Fruit fly (Drosophila melanogaster) whole organism, embryonic: ENCODE data around the gene wtrw.

ENCODE experiments used
- BEAF-32 ChIP-seq: fragments of 200-800 bp; sonication (Bioruptor generic); optimal IDR thresholded peaks from 3 replicates; lab custom pipeline; 2017; ENCODE audit warnings: missing biosample characterization, missing genetic modification characterization, mild to moderate bottlenecking, moderate library complexity, missing genetic modification reagents
- CG10267 ChIP-seq: fragments of 200-800 bp; sonication (Bioruptor generic); optimal IDR thresholded peaks from 2 replicates; lab custom pipeline; 2018; ENCODE audit warnings: missing biosample characterization, mild to moderate bottlenecking, missing genetic modification characterization, moderate library complexity
- CG12071 ChIP-seq: fragments of 200-800 bp; sonication (Bioruptor generic); optimal IDR thresholded peaks from 3 replicates; lab custom pipeline; 2018; ENCODE audit warnings: missing biosample characterization, mild to moderate bottlenecking, missing genetic modification characterization
- CG12236 ChIP-seq: fragments of 200-800 bp; sonication (Bioruptor generic); optimal IDR thresholded peaks from 2 replicates; lab custom pipeline; 2016; ENCODE audit warnings: missing biosample characterization, missing genetic modification characterization
- CG1647 ChIP-seq: fragments of 200-800 bp; sonication (Bioruptor generic); optimal IDR thresholded peaks from 3 replicates; lab custom pipeline; 2016; ENCODE audit warnings: missing biosample characterization, missing genetic modification characterization
- CG16813 ChIP-seq: fragments of 200-800 bp; sonication (Bioruptor generic); IDR thresholded peaks from 3 replicates; pipeline ENCODE4 v1.3.6; 2022; ENCODE audit warnings: missing biosample characterization, missing genetic modification characterization; ENCODE audit not compliant: partially characterized antibody
- CG17385 ChIP-seq: fragments of 200-800 bp; sonication (Bioruptor generic); optimal IDR thresholded peaks from 3 replicates; lab custom pipeline; 2018; ENCODE audit warnings: missing biosample characterization, mild to moderate bottlenecking, missing genetic modification characterization
- CG18476 ChIP-seq: fragments of 200-800 bp; sonication (Bioruptor generic); optimal IDR thresholded peaks from 2 replicates; lab custom pipeline; 2016; ENCODE audit warnings: missing biosample characterization, mild to moderate bottlenecking, missing genetic modification characterization
- CG32772 ChIP-seq: fragments of 200-800 bp; sonication (Bioruptor generic); IDR thresholded peaks from 2 replicates; pipeline ENCODE4 v1.3.6; 2022; ENCODE audit warnings: missing biosample characterization, missing genetic modification characterization
- CG34422 ChIP-seq: fragments of 200-800 bp; sonication (Bioruptor generic); IDR thresholded peaks from 3 replicates; pipeline ENCODE4 v1.3.6; 2022; ENCODE audit warnings: missing biosample characterization, missing genetic modification characterization
- CG4404 ChIP-seq: fragments of 200-800 bp; sonication (Bioruptor generic); IDR thresholded peaks from 2 replicates; pipeline ENCODE4 v1.3.6; 2022; ENCODE audit warnings: missing biosample characterization, missing genetic modification characterization
- CG6254 ChIP-seq: fragments of 200-800 bp; sonication (Bioruptor generic); optimal IDR thresholded peaks from 3 replicates; lab custom pipeline; 2017; ENCODE audit warnings: mild to moderate bottlenecking, missing biosample characterization, missing genetic modification reagents, missing genetic modification characterization
- CG6791 ChIP-seq: fragments of 200-800 bp; sonication (Bioruptor generic); IDR thresholded peaks from 3 replicates; pipeline ENCODE4 v1.3.6; 2022; ENCODE audit warnings: missing biosample characterization, missing genetic modification characterization; ENCODE audit not compliant: partially characterized antibody
- CG9215 ChIP-seq: fragments of 200-800 bp; sonication (Bioruptor generic); IDR thresholded peaks from 2 replicates; pipeline ENCODE4 v1.3.6; 2022; ENCODE audit warnings: missing biosample characterization, missing genetic modification characterization
- CG9609 ChIP-seq: fragments of 200-800 bp; sonication (Bioruptor generic); optimal IDR thresholded peaks from 3 replicates; lab custom pipeline; 2016; ENCODE audit warnings: missing biosample characterization, missing genetic modification characterization
- CrebB ChIP-seq: fragments of 200-800 bp; sonication (Bioruptor generic); optimal IDR thresholded peaks from 3 replicates; lab custom pipeline; 2018; ENCODE audit warnings: missing biosample characterization, mild to moderate bottlenecking, missing genetic modification characterization
- Elba2 ChIP-seq: fragments of 200-800 bp; sonication (Bioruptor generic); optimal IDR thresholded peaks from 3 replicates; lab custom pipeline; 2016; ENCODE audit warnings: missing biosample characterization, missing genetic modification characterization
- Ets97D ChIP-seq: fragments of 200-800 bp; sonication (Bioruptor generic); optimal IDR thresholded peaks from 3 replicates; lab custom pipeline; 2016; ENCODE audit warnings: missing biosample characterization, missing genetic modification characterization
- HLH54F ChIP-seq: fragments of 200-800 bp; sonication (Bioruptor generic); optimal IDR thresholded peaks from 3 replicates; lab custom pipeline; 2016; ENCODE audit warnings: missing biosample characterization, missing genetic modification characterization
- Hmr ChIP-seq: fragments of 200-800 bp; sonication (Bioruptor generic); optimal IDR thresholded peaks from 3 replicates; lab custom pipeline; 2017; ENCODE audit warnings: mild to moderate bottlenecking, missing biosample characterization, missing genetic modification reagents, missing genetic modification characterization
- Hr39 ChIP-seq: fragments of >200 bp; optimal IDR thresholded peaks from 2 replicates; lab custom pipeline; 2017
- MBD-R2 ChIP-seq: fragments of 200-800 bp; sonication (Bioruptor generic); IDR thresholded peaks from 2 replicates; pipeline ENCODE4 v1.3.6; 2022; ENCODE audit warnings: missing biosample characterization, missing genetic modification characterization
- NK7.1 ChIP-seq: fragments of 200-800 bp; sonication (Bioruptor generic); optimal IDR thresholded peaks from 3 replicates; lab custom pipeline; 2016; ENCODE audit warnings: missing biosample characterization, missing genetic modification characterization
- Nf-YA ChIP-seq: fragments of 200-800 bp; sonication (Bioruptor generic); IDR thresholded peaks from 2 replicates; pipeline ENCODE4 v1.3.6; 2022; ENCODE audit warnings: missing biosample characterization, missing genetic modification characterization
- Sin3A ChIP-seq: fragments of >200 bp; optimal IDR thresholded peaks from 2 replicates; lab custom pipeline; 2018
- Stat92E ChIP-seq, 3 experiments: fragments of >200 bp in 2 of 3; fragments of 200-800 bp in 1 of 3; sonication (Bioruptor generic) in 1 of 3; optimal IDR thresholded peaks; 2 replicates each; lab custom pipeline; 2017 to 2019; ENCODE audit warnings: missing biosample characterization in 3 of 3, missing genetic modification characterization in 3 of 3, mild to moderate bottlenecking in 1 of 3, moderate library complexity in 1 of 3
- Tbp ChIP-seq: fragments of >200 bp; optimal IDR thresholded peaks from 2 replicates; lab custom pipeline; 2018; ENCODE audit warnings: missing biosample characterization, missing genetic modification characterization
- amos ChIP-seq: fragments of 200-800 bp; sonication (Bioruptor generic); IDR thresholded peaks from 2 replicates; pipeline ENCODE4 v1.3.6; 2022; ENCODE audit warnings: missing biosample characterization, missing genetic modification characterization; ENCODE audit not compliant: partially characterized antibody
- chinmo ChIP-seq: fragments of 200-800 bp; sonication (Bioruptor generic); IDR thresholded peaks from 4 replicates; pipeline ENCODE4 v1.3.6; 2022; ENCODE audit warnings: missing biosample characterization, missing genetic modification characterization; ENCODE audit not compliant: partially characterized antibody
- crp ChIP-seq, 2 experiments: fragments of 200-800 bp; sonication (Bioruptor generic); optimal IDR thresholded peaks; 2 replicates in 1 of 2; 3 replicates in 1 of 2; lab custom pipeline; 2017; ENCODE audit warnings: missing biosample characterization in 2 of 2, missing genetic modification characterization in 2 of 2, mild to moderate bottlenecking in 1 of 2, moderate library complexity in 1 of 2
- dm ChIP-seq: fragments of 200-800 bp; sonication (Bioruptor generic); optimal IDR thresholded peaks from 3 replicates; lab custom pipeline; 2016; ENCODE audit warnings: missing biosample characterization, missing genetic modification characterization
- dpn ChIP-seq, 2 experiments: fragments of 200-800 bp; sonication (Bioruptor generic); optimal IDR thresholded peaks; 3 replicates each; lab custom pipeline; 2016; ENCODE audit warnings: missing biosample characterization in 2 of 2, missing genetic modification characterization in 2 of 2
- en ChIP-seq: fragments of 200-800 bp; sonication (Bioruptor generic); optimal IDR thresholded peaks from 2 replicates; lab custom pipeline; 2016; ENCODE audit warnings: missing biosample characterization, missing genetic modification characterization
- fu2 ChIP-seq: fragments of 200-800 bp; sonication (Bioruptor generic); optimal IDR thresholded peaks from 2 replicates; lab custom pipeline; 2016; ENCODE audit warnings: missing biosample characterization, missing genetic modification characterization
- jigr1 ChIP-seq: fragments of 200-800 bp; sonication (Bioruptor generic); IDR thresholded peaks from 3 replicates; pipeline ENCODE4 v1.3.6; 2022; ENCODE audit warnings: missing biosample characterization, missing genetic modification characterization
- lbe ChIP-seq: fragments of 200-800 bp; sonication (Bioruptor generic); optimal IDR thresholded peaks from 2 replicates; lab custom pipeline; 2016; ENCODE audit warnings: missing biosample characterization, mild to moderate bottlenecking, missing genetic modification characterization
- nerfin-2 ChIP-seq: fragments of 200-800 bp; sonication (Bioruptor generic); IDR thresholded peaks from 2 replicates; pipeline ENCODE4 v1.3.6; 2022; ENCODE audit warnings: missing biosample characterization, missing genetic modification characterization; ENCODE audit not compliant: partially characterized antibody
- pb ChIP-seq: fragments of 200-800 bp; sonication (Bioruptor generic); optimal IDR thresholded peaks from 3 replicates; lab custom pipeline; 2016; ENCODE audit warnings: missing biosample characterization, missing genetic modification characterization
- pita ChIP-seq: fragments of 200-800 bp; sonication (Bioruptor generic); optimal IDR thresholded peaks from 2 replicates; lab custom pipeline; 2017; ENCODE audit warnings: missing biosample characterization, mild to moderate bottlenecking, missing genetic modification characterization
- salm ChIP-seq: fragments of 200-800 bp; sonication (Bioruptor generic); optimal IDR thresholded peaks from 2 replicates; lab custom pipeline; 2018; ENCODE audit warnings: missing biosample characterization, mild to moderate bottlenecking, missing genetic modification characterization
- schlank ChIP-seq: fragments of 200-800 bp; sonication (Bioruptor generic); optimal IDR thresholded peaks from 2 replicates; lab custom pipeline; 2018; ENCODE audit warnings: missing biosample characterization, mild to moderate bottlenecking, missing genetic modification characterization
- slbo ChIP-seq: fragments of 200-800 bp; sonication (Bioruptor generic); IDR thresholded peaks from 2 replicates; pipeline ENCODE4 v1.3.6; 2022; ENCODE audit warnings: missing biosample characterization, missing genetic modification characterization
- ssp ChIP-seq: fragments of 200-800 bp; sonication (Bioruptor generic); IDR thresholded peaks from 2 replicates; pipeline ENCODE4 v1.3.6; 2022; ENCODE audit warnings: missing biosample characterization, missing genetic modification characterization
- tll ChIP-seq, 2 experiments: fragments of 200-800 bp in 1 of 2; fragments of >200 bp in 1 of 2; sonication (Bioruptor generic) in 1 of 2; optimal IDR thresholded peaks; 2 replicates each; lab custom pipeline; 2017 to 2019; ENCODE audit warnings: missing biosample characterization in 2 of 2, missing genetic modification characterization in 2 of 2, mild to moderate bottlenecking in 1 of 2, moderate library complexity in 1 of 2
- tx ChIP-seq: fragments of 200-800 bp; sonication (Bioruptor generic); optimal IDR thresholded peaks from 2 replicates; lab custom pipeline; 2016; ENCODE audit warnings: missing biosample characterization, missing genetic modification characterization
- unc-4 ChIP-seq: fragments of 200-800 bp; sonication (Bioruptor generic); IDR thresholded peaks from 2 replicates; pipeline ENCODE4 v1.3.6; 2022; ENCODE audit warnings: missing biosample characterization, missing genetic modification characterization; ENCODE audit not compliant: partially characterized antibody
- zfh1 ChIP-seq: fragments of 200-800 bp; sonication (Bioruptor generic); IDR thresholded peaks from 3 replicates; pipeline ENCODE4 v1.3.6; 2022; ENCODE audit warnings: missing biosample characterization, missing genetic modification characterization

wtrw gene

dm6 chr3R:7913139-7913538 lies 22.0 kb downstream of the wtrw start, which contains the start of gene Rfk (continued):
- TF ChIP-seq Tbp (GFP tag; lab: Kevin White, UChicago) (no peak), CG1647 (GFP tag; lab: Kevin White, UChicago) (no peak), NK7.1 (GFP tag; lab: Kevin White, UChicago) (no peak), CG16813 (GFP tag; lab: Robert Waterston, UW) (peak; percentile 33; the same call in 1 of the 3 replicates), CG18476 (GFP tag; lab: Kevin White, UChicago) (no peak), schlank (no peak), CG12236 (no peak), CG6254 (GFP tag; lab: Kevin White, UChicago) (no peak), Hr39 (lab: Kevin White, UChicago) (no peak), Nf-YA (no peak), slbo (GFP tag; lab: Robert Waterston, UW) (peak; percentile 21; the same call in 1 of the 2 replicates), tll (GFP tag; optimal IDR thresholded peaks at IDR 0.05; lab: Kevin White, UChicago) (no peak)

- TF ChIP-seq nerfin-2 (GFP tag; lab: Robert Waterston, UW) (no peak), jigr1 (GFP tag; lab: Robert Waterston, UW) (no peak), dpn (GFP tag; optimal IDR thresholded peaks at IDR 0.05; lab: Kevin White, UChicago) (no peak), en (GFP tag; lab: Kevin White, UChicago) (no peak), BEAF-32 (GFP tag; lab: Kevin White, UChicago) (no peak), CG10267 (tag; lab: Kevin White, UChicago) (peak; percentile 14), CG32772 (GFP tag; lab: Robert Waterston, UW) (0 out of 2 replicates have a peak, but pooled peaks have one; percentile 2), CG4404 (GFP tag; lab: Robert Waterston, UW) (no peak)
Measured at dm6 chr3R:7913551-7913950, 22.4 kb downstream of the wtrw start, which contains the start of gene kipf. Gene kipf (plus strand): TSS chr3R:7913851.

dm6 chr3R:7920196-7920595 lies 29.1 kb downstream of the wtrw start, which contains the start of the genes CG10445 and lds:
Gene CG10445 (minus strand): TSS chr3R:7920299.
Gene lds (plus strand): TSS chr3R:7920431.
- TF ChIP-seq crp (GFP tag; optimal IDR thresholded peaks at IDR 0.05; lab: Kevin White, UChicago) (peak in 1 of 2 experiments; percentile 52), CG17385 (GFP tag; lab: Kevin White, UChicago) (no peak), HLH54F (GFP tag; lab: Kevin White, UChicago) (peak; percentile 29), dm (GFP tag; lab: Kevin White, UChicago) (peak; percentile 70), ssp (GFP tag; lab: Robert Waterston, UW) (peak; percentile 96), Sin3A (lab: Kevin White, UChicago) (peak; percentile 75), lbe (GFP tag; lab: Kevin White, UChicago) (no peak), unc-4 (GFP tag; lab: Robert Waterston, UW) (peak; percentile 76), CG12071 (GFP tag; lab: Kevin White, UChicago) (no peak), amos (GFP tag; lab: Robert Waterston, UW) (peak; percentile 84), CG34422 (GFP tag; lab: Robert Waterston, UW) (no peak), fu2 (no peak), dpn (GFP tag; optimal IDR thresholded peaks at IDR 0.05; lab: Kevin White, UChicago) (peak; percentile 0 to 37), CrebB (tag; lab: Kevin White, UChicago) (no peak), MBD-R2 (GFP tag; lab: Robert Waterston, UW) (peak; percentile 90), nerfin-2 (GFP tag; lab: Robert Waterston, UW) (peak; percentile 94), Hmr (no peak), CG9215 (GFP tag; lab: Robert Waterston, UW) (no peak), Ets97D (GFP tag; lab: Kevin White, UChicago) (peak; percentile 67), pb (GFP tag; lab: Kevin White, UChicago) (no peak), zfh1 (0 out of 3 replicates have a peak, but pooled peaks have one; percentile 25), salm (tag; lab: Kevin White, UChicago) (no peak), Stat92E (GFP tag; optimal IDR thresholded peaks at IDR 0.05; lab: Kevin White, UChicago) (no peak), tx (GFP tag; lab: Kevin White, UChicago) (no peak), CG6791 (peak; percentile 93), chinmo (GFP tag; lab: Robert Waterston, UW) (peak; percentile 68; the same call in 1 of the 4 replicates), Elba2 (GFP tag; lab: Kevin White, UChicago) (peak; percentile 22), CG9609 (GFP tag; lab: Kevin White, UChicago) (peak; percentile 13), pita (GFP tag; lab: Kevin White, UChicago) (no peak)
